Worm (Caenorhabditis elegans): ENCODE results near the gene lips-10.

DNA sequence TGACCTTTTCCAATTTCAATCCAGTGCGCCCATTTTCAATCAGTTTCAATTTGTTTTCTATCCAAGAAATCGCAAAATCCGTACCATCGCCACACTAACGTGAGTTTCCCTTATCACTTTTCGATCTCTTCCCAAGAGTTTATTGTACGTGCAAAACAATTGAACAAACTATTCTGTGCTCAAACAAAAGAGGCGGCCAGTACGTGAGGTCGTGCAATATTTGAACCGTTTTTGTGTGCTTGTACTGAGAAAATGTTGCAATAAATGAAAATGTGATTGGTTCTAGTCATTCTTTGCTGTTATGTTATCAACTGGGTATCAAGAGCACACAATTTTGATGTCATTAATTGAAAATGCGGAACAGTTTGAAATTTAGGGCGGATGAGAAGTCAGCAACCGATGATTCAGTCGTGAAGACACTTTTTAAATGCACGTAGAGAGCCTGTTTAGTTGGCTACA, 10.7 kb downstream of the lips-10 start, which contains the start of gene F22B5.4:
- TF ChIP-seq ztf-11 (tag; optimal IDR thresholded peaks at IDR 0.05) (no peak), nhr-237 (tag; optimal IDR thresholded peaks at IDR 0.05) (no peak), lsy-2 (tag; optimal IDR thresholded peaks at IDR 0.05) (no peak), lin-13 (tag; optimal IDR thresholded peaks at IDR 0.05) (no peak), mep-1 (tag; optimal IDR thresholded peaks at IDR 0.05) (no peak), nhr-28 (tag; optimal IDR thresholded peaks at IDR 0.05) (no peak), lin-32 (GFP tag; optimal IDR thresholded peaks at IDR 0.05) (no peak), tbx-8 (GFP tag; optimal IDR thresholded peaks at IDR 0.05) (no peak), sptf-1 (tag; optimal IDR thresholded peaks at IDR 0.05) (no peak), nhr-76 (tag; optimal IDR thresholded peaks at IDR 0.05) (no peak), ces-1 (GFP tag; optimal IDR thresholded peaks at IDR 0.05) (no peak)
